Fruit fly (Drosophila melanogaster) S2 (cell line): ENCODE measurements around the gene lectin-24A.

Experiments used
- CG8478 ChIP-seq: fragments of >200 bp; optimal IDR thresholded peaks from 2 replicates; lab custom pipeline; 2018
- CTCF ChIP-seq, 2 experiments: fragments of >200 bp; optimal IDR thresholded peaks; 2 replicates each; lab custom pipeline; 2018

dm6 chr2L:3706963-3707362, 10.6 kb downstream of the lectin-24A start, which contains the start of gene CG31777:
- TF ChIP-seq CG8478: no peak
- TF ChIP-seq CTCF (optimal IDR thresholded peaks at IDR 0.05; lab: Kevin White, UChicago): no peak
